Worm (Caenorhabditis elegans): ENCODE measurements around the gene osm-6.
A peak's percentile ranks its signal among the peaks of the same experiment; 100 is the strongest.

- TF ChIP-seq ztf-11 (tag; optimal IDR thresholded peaks at IDR 0.05) (no peak), nhr-11 (tag; optimal IDR thresholded peaks at IDR 0.05) (no peak), snpc-4 (tag; optimal IDR thresholded peaks at IDR 0.05) (no peak), egl-27 (tag; optimal IDR thresholded peaks at IDR 0.05) (no peak), lsy-2 (tag; optimal IDR thresholded peaks at IDR 0.05) (no peak), sptf-1 (tag; optimal IDR thresholded peaks at IDR 0.05) (no peak), ama-1 (optimal IDR thresholded peaks at IDR 0.05) (no peak), elt-3 (tag; optimal IDR thresholded peaks at IDR 0.05) (no peak), zip-4 (GFP tag; optimal IDR thresholded peaks at IDR 0.05) (no peak), nhr-12 (tag; optimal IDR thresholded peaks at IDR 0.05) (no peak), hlh-4 (tag; optimal IDR thresholded peaks at IDR 0.05) (no peak), nhr-237 (tag; optimal IDR thresholded peaks at IDR 0.05) (no peak), skn-1 (tag; optimal IDR thresholded peaks at IDR 0.05) (no peak), blmp-1 (tag; optimal IDR thresholded peaks at IDR 0.05) (peak; percentile 75)
Measured at ce11 chrV:11897604-11898003, 29.6 kb downstream of the osm-6 start.

All from whole organism, L1 larva.